Worm (Caenorhabditis elegans) whole organism, young adult: ENCODE results near the gene ceh-13.

Source experiments
- ama-1 ChIP-seq, 3 experiments: fragments of 150-350 bp in 1 of 3; sonication (generic microtip) in 2 of 3; optimal IDR thresholded peaks; 2 replicates each; lab custom pipeline; 2014 to 2018; ENCODE audit warnings: missing biosample characterization in 2 of 3, missing genetic modification characterization in 2 of 3, missing genetic modification reagents in 2 of 3
- dpl-1 ChIP-seq: fragments of 150-350 bp; optimal IDR thresholded peaks from 2 replicates; lab custom pipeline; 2014; ENCODE audit warnings: missing biosample characterization, missing genetic modification reagents, missing genetic modification characterization
- ets-4 ChIP-seq: fragments of 200-800 bp; sonication (Bioruptor generic); optimal IDR thresholded peaks from 2 replicates; lab custom pipeline; 2018; ENCODE audit warnings: mild to moderate bottlenecking, missing genetic modification characterization, missing compliant biosample characterization
- unc-62 ChIP-seq: fragments of 150-350 bp; optimal IDR thresholded peaks from 2 replicates; lab custom pipeline; 2014; ENCODE audit warnings: missing biosample characterization, missing genetic modification reagents, missing genetic modification characterization

DNA sequence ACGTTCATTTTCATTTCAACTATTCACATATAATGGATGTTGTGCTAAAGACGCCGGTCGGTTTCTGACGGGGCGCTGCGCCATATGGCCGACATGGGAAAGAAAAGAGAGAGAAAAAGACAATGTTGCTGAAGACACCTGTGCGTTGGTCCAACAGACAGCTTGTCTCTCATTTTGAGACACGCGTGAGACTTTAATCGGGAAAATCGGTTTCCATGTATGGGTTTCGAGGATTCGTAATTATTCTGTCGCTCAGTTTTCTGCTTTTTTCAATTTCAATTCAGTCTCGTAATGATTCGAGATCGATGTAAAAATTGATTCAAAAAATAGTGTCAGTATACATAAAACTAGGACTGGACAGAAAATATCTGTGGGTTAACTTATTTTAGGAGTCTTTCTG is 24.6 kb upstream of the ceh-13 start:
- TF ChIP-seq unc-62 (no peak), ama-1 (optimal IDR thresholded peaks at IDR 0.05; lab: Kevin White, UChicago) (no peak), ama-1 (GFP tag; optimal IDR thresholded peaks at IDR 0.05; lab: Kevin White, UChicago) (no peak), dpl-1 (GFP tag; lab: Kevin White, UChicago) (no peak), ets-4 (GFP tag; lab: Kevin White, UChicago) (no peak)
